Worm (Caenorhabditis elegans) whole organism, young adult: ENCODE data around the gene F16B12.7.

Experiments used
- B0035.1 ChIP-seq: sonication (generic microtip); optimal IDR thresholded peaks from 2 replicates; lab custom pipeline; 2016; ENCODE audit warnings: missing genetic modification characterization, mild to moderate bottlenecking, missing compliant biosample characterization, missing genotype, missing genetic modification reagents
- B0336.3 ChIP-seq: fragments of 200-800 bp; sonication (Bioruptor generic); IDR thresholded peaks from 2 replicates; pipeline ENCODE4 v1.3.6; 2022; ENCODE audit warnings: missing genetic modification characterization, missing compliant biosample characterization
- C06A6.2 ChIP-seq: fragments of 200-800 bp; sonication (Bioruptor generic); conservative IDR thresholded peaks from 2 replicates; pipeline ENCODE4 v1.3.6; 2022; ENCODE audit warnings: missing genetic modification characterization, missing compliant biosample characterization
- C17E4.6 ChIP-seq: fragments of 200-800 bp; sonication (Bioruptor generic); IDR thresholded peaks from 2 replicates; pipeline ENCODE4 v1.3.6; 2022; ENCODE audit warnings: missing genetic modification reagents, missing genetic modification characterization, missing compliant biosample characterization
- D2030.7 ChIP-seq: fragments of 200-800 bp; sonication (Bioruptor generic); IDR thresholded peaks from 2 replicates; pipeline ENCODE4 v1.3.6; 2022; ENCODE audit warnings: missing genetic modification reagents, missing genetic modification characterization, missing compliant biosample characterization
- F10E7.11 ChIP-seq: sonication (generic microtip); optimal IDR thresholded peaks from 2 replicates; lab custom pipeline; 2017; ENCODE audit warnings: mild to moderate bottlenecking, missing genetic modification characterization, moderate library complexity, missing compliant biosample characterization
- F22D6.2 ChIP-seq: sonication (generic microtip); optimal IDR thresholded peaks from 2 replicates; lab custom pipeline; 2016; ENCODE audit warnings: mild to moderate bottlenecking, missing genetic modification characterization, missing compliant biosample characterization
- F37B4.10 ChIP-seq: fragments of 200-800 bp; sonication (Bioruptor generic); IDR thresholded peaks from 2 replicates; pipeline ENCODE4 v1.3.6; 2022; ENCODE audit warnings: missing genetic modification characterization, missing compliant biosample characterization
- F39B2.1 ChIP-seq: fragments of 200-800 bp; sonication (Bioruptor generic); IDR thresholded peaks from 2 replicates; pipeline ENCODE4 v1.3.6; 2022; ENCODE audit warnings: missing genetic modification reagents, missing genetic modification characterization, missing compliant biosample characterization
- F49E8.2 ChIP-seq: sonication (generic microtip); optimal IDR thresholded peaks from 3 replicates; lab custom pipeline; 2017; ENCODE audit warnings: missing genetic modification characterization, mild to moderate bottlenecking, missing compliant biosample characterization, antibody characterized with exemption, moderate library complexity; ENCODE audit not compliant: insufficient read depth
- F55B11.4 ChIP-seq: sonication (generic microtip); optimal IDR thresholded peaks from 2 replicates; lab custom pipeline; 2016; ENCODE audit warnings: missing compliant biosample characterization, missing genetic modification characterization, borderline replicate concordance; ENCODE audit not compliant: insufficient read depth
- F57C9.4 ChIP-seq: sonication (generic microtip); optimal IDR thresholded peaks from 2 replicates; lab custom pipeline; 2017; ENCODE audit warnings: mild to moderate bottlenecking, missing genetic modification characterization, missing compliant biosample characterization
- K11D2.4 ChIP-seq: fragments of 200-800 bp; sonication (Bioruptor generic); IDR thresholded peaks from 2 replicates; pipeline ENCODE4 v1.3.6; 2022; ENCODE audit warnings: missing genetic modification reagents, missing genetic modification characterization, missing compliant biosample characterization
- Y67H2A.10 ChIP-seq: fragments of 200-800 bp; sonication (Bioruptor generic); conservative IDR thresholded peaks from 2 replicates; pipeline ENCODE4 v1.3.6; 2022; ENCODE audit warnings: missing genetic modification reagents, missing genetic modification characterization, missing compliant biosample characterization
- Y79H2A.3 ChIP-seq: fragments of 200-800 bp; sonication (Bioruptor generic); conservative IDR thresholded peaks from 2 replicates; pipeline ENCODE4 v1.3.6; 2022; ENCODE audit warnings: missing genetic modification reagents, missing genetic modification characterization, missing compliant biosample characterization
- Y95B8A.8 ChIP-seq: fragments of 200-800 bp; sonication (Bioruptor generic); IDR thresholded peaks from 2 replicates; pipeline ENCODE4 v1.3.6; 2022; ENCODE audit warnings: missing genetic modification reagents, missing genetic modification characterization, missing compliant biosample characterization
- atf-7 ChIP-seq: sonication (generic microtip); optimal IDR thresholded peaks from 2 replicates; lab custom pipeline; 2017; ENCODE audit warnings: mild to moderate bottlenecking, missing genetic modification characterization, missing compliant biosample characterization
- attf-5 ChIP-seq: fragments of 200-800 bp; sonication (Bioruptor generic); optimal IDR thresholded peaks from 2 replicates; lab custom pipeline; 2018; ENCODE audit warnings: mild to moderate bottlenecking, missing genetic modification characterization, missing compliant biosample characterization
- bed-2 ChIP-seq: fragments of 200-800 bp; sonication (Bioruptor generic); IDR thresholded peaks from 2 replicates; pipeline ENCODE4 v1.3.6; 2022; ENCODE audit warnings: missing genetic modification reagents, missing genetic modification characterization, missing compliant biosample characterization
- cebp-1 ChIP-seq, 2 experiments: fragments of 200-800 bp in 1 of 2; sonication (Bioruptor generic) in 1 of 2; sonication (generic microtip) in 1 of 2; IDR thresholded peaks in 1 of 2; optimal IDR thresholded peaks in 1 of 2; 2 replicates each; pipeline versions ENCODE4 v1.3.6 to Lab custom; 2017 to 2022; ENCODE audit warnings: missing compliant biosample characterization in 2 of 2, missing genetic modification characterization in 2 of 2, mild to moderate bottlenecking in 1 of 2, missing genetic modification reagents in 1 of 2, moderate library complexity in 1 of 2
- dpl-1 ChIP-seq: fragments of 150-350 bp; optimal IDR thresholded peaks from 2 replicates; lab custom pipeline; 2014; ENCODE audit warnings: missing biosample characterization, missing genetic modification reagents, missing genetic modification characterization
- egl-44 ChIP-seq: fragments of 200-800 bp; sonication (Bioruptor generic); IDR thresholded peaks from 2 replicates; pipeline ENCODE4 v1.3.6; 2022; ENCODE audit warnings: missing genetic modification reagents, missing genetic modification characterization, missing compliant biosample characterization
- ekl-4 ChIP-seq: fragments of 200-800 bp; sonication (Bioruptor generic); IDR thresholded peaks from 2 replicates; pipeline ENCODE4 v1.3.6; 2022; ENCODE audit warnings: missing genetic modification reagents, missing genetic modification characterization, missing compliant biosample characterization
- ets-4 ChIP-seq: fragments of 200-800 bp; sonication (Bioruptor generic); optimal IDR thresholded peaks from 2 replicates; lab custom pipeline; 2018; ENCODE audit warnings: mild to moderate bottlenecking, missing genetic modification characterization, missing compliant biosample characterization
- hmg-1.2 ChIP-seq: fragments of 200-800 bp; sonication (Bioruptor generic); IDR thresholded peaks from 2 replicates; pipeline ENCODE4 v1.3.6; 2022; ENCODE audit warnings: missing genetic modification reagents, missing genetic modification characterization, missing compliant biosample characterization
- hrde-1 ChIP-seq: sonication (generic microtip); optimal IDR thresholded peaks from 2 replicates; lab custom pipeline; 2016; ENCODE audit warnings: missing genetic modification characterization, mild to moderate bottlenecking, missing compliant biosample characterization, moderate library complexity, missing genotype, missing genetic modification reagents, borderline replicate concordance
- let-526 ChIP-seq: fragments of 200-800 bp; sonication (Bioruptor generic); IDR thresholded peaks from 2 replicates; pipeline ENCODE4 v1.3.6; 2022; ENCODE audit warnings: missing genetic modification reagents, missing genetic modification characterization, missing compliant biosample characterization
- let-607 ChIP-seq, 2 experiments: fragments of 200-800 bp in 1 of 2; sonication (Bioruptor generic) in 1 of 2; sonication (generic microtip) in 1 of 2; optimal IDR thresholded peaks; 2 replicates each; lab custom pipeline; 2016 to 2018; ENCODE audit warnings: mild to moderate bottlenecking in 2 of 2, missing compliant biosample characterization in 2 of 2, missing genetic modification characterization in 2 of 2, moderate library complexity in 2 of 2, missing genotype in 1 of 2
- lin-40 ChIP-seq: sonication (generic microtip); optimal IDR thresholded peaks from 2 replicates; lab custom pipeline; 2016; ENCODE audit warnings: missing genetic modification characterization, mild to moderate bottlenecking, missing compliant biosample characterization, missing genotype, missing genetic modification reagents
- madf-6 ChIP-seq: fragments of 200-800 bp; sonication (Bioruptor generic); IDR thresholded peaks from 2 replicates; pipeline ENCODE4 v1.3.6; 2022; ENCODE audit warnings: missing genetic modification reagents, missing genetic modification characterization, missing compliant biosample characterization
- mcd-1 ChIP-seq: fragments of 200-800 bp; sonication (Bioruptor generic); IDR thresholded peaks from 2 replicates; pipeline ENCODE4 v1.3.6; 2022; ENCODE audit warnings: missing genetic modification reagents, missing genetic modification characterization, missing compliant biosample characterization
- mes-4 ChIP-seq: sonication (generic microtip); optimal IDR thresholded peaks from 2 replicates; lab custom pipeline; 2016; ENCODE audit warnings: missing genotype, missing genetic modification characterization, missing compliant biosample characterization
- nfyb-1 ChIP-seq: fragments of 200-800 bp; sonication (Bioruptor generic); IDR thresholded peaks from 2 replicates; pipeline ENCODE4 v1.3.6; 2022; ENCODE audit warnings: missing genetic modification reagents, missing genetic modification characterization, missing compliant biosample characterization
- nhr-179 ChIP-seq: sonication (generic microtip); optimal IDR thresholded peaks from 2 replicates; lab custom pipeline; 2016; ENCODE audit warnings: mild to moderate bottlenecking, missing genetic modification characterization, missing compliant biosample characterization
- pbrm-1 ChIP-seq: fragments of 200-800 bp; sonication (Bioruptor generic); IDR thresholded peaks from 2 replicates; pipeline ENCODE4 v1.3.6; 2022; ENCODE audit warnings: missing genetic modification reagents, missing genetic modification characterization, missing compliant biosample characterization
- pha-4 ChIP-seq: fragments of 150-350 bp; sonication (generic microtip); optimal IDR thresholded peaks from 2 replicates; lab custom pipeline; 2014; ENCODE audit warnings: missing biosample characterization, missing genetic modification reagents, missing genetic modification characterization
- rcor-1 ChIP-seq: fragments of 200-800 bp; sonication (Bioruptor generic); IDR thresholded peaks from 2 replicates; pipeline ENCODE4 v1.3.6; 2022; ENCODE audit warnings: missing genetic modification reagents, missing genetic modification characterization, missing compliant biosample characterization
- repo-1 ChIP-seq: sonication (generic microtip); optimal IDR thresholded peaks from 2 replicates; lab custom pipeline; 2017; ENCODE audit warnings: mild to moderate bottlenecking, missing genetic modification characterization, missing compliant biosample characterization
- snpc-1.1 ChIP-seq: sonication (generic microtip); optimal IDR thresholded peaks from 2 replicates; lab custom pipeline; 2017; ENCODE audit warnings: missing genetic modification characterization, mild to moderate bottlenecking, missing compliant biosample characterization, antibody characterized with exemption, moderate library complexity, missing genotype, missing genetic modification reagents; ENCODE audit not compliant: insufficient read depth
- snpc-4 ChIP-seq, 5 experiments: fragments of 150-350 bp in 1 of 5; sonication (generic microtip) in 4 of 5; optimal IDR thresholded peaks; 2 replicates each; lab custom pipeline; 2014 to 2018; ENCODE audit warnings: missing genetic modification characterization in 5 of 5, missing biosample characterization in 3 of 5, antibody characterized with exemption in 2 of 5, mild to moderate bottlenecking in 2 of 5, missing compliant biosample characterization in 2 of 5, missing genotype in 2 of 5, moderate library complexity in 2 of 5, missing genetic modification reagents in 1 of 5
- unc-62 ChIP-seq: fragments of 150-350 bp; optimal IDR thresholded peaks from 2 replicates; lab custom pipeline; 2014; ENCODE audit warnings: missing biosample characterization, missing genetic modification reagents, missing genetic modification characterization
- xnd-1 ChIP-seq: sonication (generic microtip); optimal IDR thresholded peaks from 2 replicates; lab custom pipeline; 2016; ENCODE audit warnings: missing genotype, missing genetic modification reagents, missing genetic modification characterization, missing compliant biosample characterization
- zfh-2 ChIP-seq: fragments of 200-800 bp; sonication (Bioruptor generic); conservative IDR thresholded peaks from 2 replicates; pipeline ENCODE4 v1.3.6; 2022; ENCODE audit warnings: missing genetic modification reagents, missing genetic modification characterization, missing compliant biosample characterization
- ztf-18 ChIP-seq: sonication (generic microtip); optimal IDR thresholded peaks from 2 replicates; lab custom pipeline; 2016; ENCODE audit warnings: missing genotype, mild to moderate bottlenecking, missing genetic modification characterization, missing compliant biosample characterization
- ztf-22 ChIP-seq: fragments of 200-800 bp; sonication (Bioruptor generic); optimal IDR thresholded peaks from 2 replicates; lab custom pipeline; 2018; ENCODE audit warnings: mild to moderate bottlenecking, missing genetic modification characterization, moderate library complexity, missing compliant biosample characterization
- ztf-6 ChIP-seq: fragments of 200-800 bp; sonication (Bioruptor generic); IDR thresholded peaks from 2 replicates; pipeline ENCODE4 v1.3.6; 2022; ENCODE audit warnings: missing genetic modification reagents, missing genetic modification characterization, missing compliant biosample characterization

The F16B12.7 gene

DNA sequence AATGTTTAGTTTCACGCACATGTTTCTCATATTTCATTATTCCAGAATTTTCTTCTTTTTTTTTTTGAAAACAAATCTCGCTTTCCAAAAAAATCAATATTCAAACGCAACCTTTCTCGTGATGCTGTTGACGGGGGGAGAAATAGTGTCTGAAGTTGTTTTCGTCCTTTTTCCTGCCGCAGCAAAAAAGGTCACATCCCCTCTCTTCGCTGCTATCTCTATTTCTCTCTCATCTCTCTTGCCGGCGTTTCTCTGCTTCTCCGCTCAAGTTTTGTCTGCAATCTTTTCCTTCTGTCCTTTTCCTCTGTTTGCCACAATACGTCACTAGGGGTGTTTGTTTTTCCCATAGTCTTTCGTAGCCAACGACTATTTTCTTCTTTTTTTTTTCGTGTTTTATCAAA, 38.4 kb downstream of the F16B12.7 start:
- TF ChIP-seq let-607 (tag; optimal IDR thresholded peaks at IDR 0.05; lab: Kevin White, UChicago) (no peak), zfh-2 (GFP tag; lab: Robert Waterston, UW) (peak; percentile 75), F37B4.10 (no peak), dpl-1 (GFP tag; lab: Kevin White, UChicago) (no peak), F22D6.2 (tag; lab: Kevin White, UChicago) (no peak), Y67H2A.10 (no peak), unc-62 (no peak), egl-44 (no peak), attf-5 (peak; percentile 69), mcd-1 (peak; percentile 42; the same call in 1 of the 2 replicates), B0336.3 (0 out of 2 replicates have a peak, but pooled peaks have one; percentile 29), F39B2.1 (GFP tag; lab: Robert Waterston, UW) (no peak), F49E8.2 (tag; lab: Kevin White, UChicago) (no peak), cebp-1 (GFP tag; IDR thresholded peaks at IDR 0.05; lab: Robert Waterston, UW) (peak; percentile 56; the same call in 1 of the 2 replicates), cebp-1 (tag; optimal IDR thresholded peaks at IDR 0.05; lab: Kevin White, UChicago) (peak; percentile 83), F57C9.4 (tag; lab: Kevin White, UChicago) (no peak), repo-1 (tag; lab: Kevin White, UChicago) (no peak), ets-4 (GFP tag; lab: Kevin White, UChicago) (no peak), xnd-1 (tag; lab: Kevin White, UChicago) (no peak), pbrm-1 (GFP tag; lab: Robert Waterston, UW) (0 out of 2 replicates have a peak, but pooled peaks have one; percentile 51), madf-6 (GFP tag; lab: Robert Waterston, UW) (no peak), C17E4.6 (GFP tag; lab: Robert Waterston, UW) (no peak), ztf-18 (tag; lab: Kevin White, UChicago) (peak; percentile 21), F10E7.11 (tag; lab: Kevin White, UChicago) (no peak), ztf-6 (GFP tag; lab: Robert Waterston, UW) (0 out of 2 replicates have a peak, but pooled peaks have one; percentile 27), ekl-4 (GFP tag; lab: Robert Waterston, UW) (0 out of 2 replicates have a peak, but pooled peaks have one; percentile 38), K11D2.4 (GFP tag; lab: Robert Waterston, UW) (peak; percentile 70), lin-40 (tag; lab: Kevin White, UChicago) (peak; percentile 81), rcor-1 (GFP tag; lab: Robert Waterston, UW) (no peak), hmg-1.2 (peak; percentile 67; the same call in 1 of the 2 replicates), hrde-1 (no peak), bed-2 (no peak), pha-4 (tag; lab: Kevin White, UChicago) (peak; percentile 17), C06A6.2 (GFP tag; lab: Robert Waterston, UW) (no peak; the same call in 1 of the 2 replicates), Y95B8A.8 (no peak), nfyb-1 (no peak), Y79H2A.3 (GFP tag; lab: Robert Waterston, UW) (no peak), snpc-4 (GFP tag; optimal IDR thresholded peaks at IDR 0.05; lab: Kevin White, UChicago) (peak; percentile 10), snpc-4 (tag; optimal IDR thresholded peaks at IDR 0.05; lab: Kevin White, UChicago) (peak in 2 of 4 experiments; percentile 26 to 52), F55B11.4 (no peak), nhr-179 (tag; lab: Kevin White, UChicago) (no peak), ztf-22 (GFP tag; lab: Kevin White, UChicago) (no peak), let-526 (GFP tag; lab: Robert Waterston, UW) (no peak), D2030.7 (GFP tag; lab: Robert Waterston, UW) (no peak), mes-4 (no peak), snpc-1.1 (tag; lab: Kevin White, UChicago) (no peak), atf-7 (tag; lab: Kevin White, UChicago) (no peak), B0035.1 (no peak)
